Worm (Caenorhabditis elegans) whole organism, L4 larva: ENCODE results near the gene C18D11.10.
"Not testable (repeated sequence)": the region's sequence is repeated elsewhere in the genome, so short reads cannot be mapped to it uniquely, and the experiment has no call there.

Experiments
- D1046.2 ChIP-seq: fragments of 200-800 bp; sonication (Bioruptor generic); IDR thresholded peaks from 2 replicates; pipeline ENCODE4 v1.3.6; 2022; ENCODE audit warnings: missing genetic modification characterization, missing compliant biosample characterization
- F37D6.2 ChIP-seq: sonication (generic microtip); optimal IDR thresholded peaks from 2 replicates; lab custom pipeline; 2016; ENCODE audit warnings: mild to moderate bottlenecking, missing genetic modification characterization, missing compliant biosample characterization
- F44E2.7 ChIP-seq: fragments of 200-800 bp; sonication (Bioruptor generic); IDR thresholded peaks from 2 replicates; pipeline ENCODE4 v2.1.2; 2022; ENCODE audit warnings: missing genetic modification characterization, missing compliant biosample characterization
- T26A8.4 ChIP-seq: fragments of 200-800 bp; sonication (Bioruptor generic); IDR thresholded peaks from 2 replicates; pipeline ENCODE4 v1.3.6; 2022; ENCODE audit warnings: missing genetic modification characterization, missing compliant biosample characterization
- Y105C5A.15 ChIP-seq: fragments of 200-800 bp; sonication (Bioruptor generic); IDR thresholded peaks from 2 replicates; pipeline ENCODE4 v1.3.6; 2022; ENCODE audit warnings: missing genetic modification characterization, missing compliant biosample characterization
- Y48G9A.11 ChIP-seq: fragments of 200-800 bp; sonication (Bioruptor generic); IDR thresholded peaks from 2 replicates; pipeline ENCODE4 v1.3.6; 2022; ENCODE audit warnings: missing genetic modification reagents, missing genetic modification characterization, missing compliant biosample characterization
- Y75B8A.6 ChIP-seq: fragments of 200-800 bp; sonication (Bioruptor generic); IDR thresholded peaks from 2 replicates; pipeline ENCODE4 v1.3.6; 2022; ENCODE audit warnings: missing genetic modification reagents, missing genetic modification characterization, missing compliant biosample characterization
- ZK337.2 ChIP-seq: fragments of 200-800 bp; sonication (Bioruptor generic); IDR thresholded peaks from 2 replicates; pipeline ENCODE4 v1.3.6; 2022; ENCODE audit warnings: missing genetic modification reagents, missing genetic modification characterization, missing compliant biosample characterization
- aha-1 ChIP-seq: fragments of 150-350 bp; peaks from one replicate; lab custom pipeline; 2014; ENCODE audit warnings: missing biosample characterization, missing genetic modification characterization
- ceh-20 ChIP-seq: fragments of 200-800 bp; sonication (Bioruptor generic); IDR thresholded peaks from 2 replicates; pipeline ENCODE4 v1.3.6; 2022; ENCODE audit warnings: missing genetic modification reagents, missing genetic modification characterization, missing compliant biosample characterization
- ceh-44 ChIP-seq: fragments of 200-800 bp; sonication (Bioruptor generic); IDR thresholded peaks from 2 replicates; pipeline ENCODE4 v1.3.6; 2022; ENCODE audit warnings: missing genetic modification reagents, missing genetic modification characterization, missing compliant biosample characterization
- ctbp-1 ChIP-seq: fragments of 200-800 bp; sonication (Bioruptor generic); IDR thresholded peaks from 2 replicates; pipeline ENCODE4 v1.3.6; 2022; ENCODE audit warnings: missing genetic modification reagents, missing genetic modification characterization, missing compliant biosample characterization
- dmd-6 ChIP-seq: fragments of 200-800 bp; sonication (Bioruptor generic); IDR thresholded peaks from 2 replicates; pipeline ENCODE4 v1.3.6; 2022; ENCODE audit warnings: missing genetic modification reagents, missing genetic modification characterization, missing compliant biosample characterization
- dmd-8 ChIP-seq: fragments of 200-800 bp; sonication (Bioruptor generic); IDR thresholded peaks from 2 replicates; pipeline ENCODE4 v1.3.6; 2022; ENCODE audit warnings: missing genetic modification characterization, missing compliant biosample characterization
- dmd-9 ChIP-seq: fragments of 200-800 bp; sonication (Bioruptor generic); IDR thresholded peaks from 2 replicates; pipeline ENCODE4 v1.3.6; 2022; ENCODE audit warnings: missing genetic modification reagents, missing genetic modification characterization, missing compliant biosample characterization
- dpl-1 ChIP-seq: fragments of 150-350 bp; optimal IDR thresholded peaks from 2 replicates; lab custom pipeline; 2014; ENCODE audit warnings: missing biosample characterization, missing genetic modification reagents, missing genetic modification characterization
- duxl-1 ChIP-seq: sonication (generic microtip); optimal IDR thresholded peaks from 2 replicates; lab custom pipeline; 2016; ENCODE audit warnings: mild to moderate bottlenecking, missing genetic modification characterization, moderate library complexity, missing compliant biosample characterization; ENCODE audit not compliant: poor library complexity
- egl-43 ChIP-seq: fragments of 200-800 bp; sonication (Bioruptor generic); IDR thresholded peaks from 2 replicates; pipeline ENCODE4 v1.3.6; 2022; ENCODE audit warnings: missing genetic modification reagents, missing genetic modification characterization, missing compliant biosample characterization
- hif-1 ChIP-seq, 2 experiments: sonication (generic microtip); optimal IDR thresholded peaks; 2 replicates each; lab custom pipeline; 2016 to 2017; ENCODE audit warnings: missing compliant biosample characterization in 2 of 2, missing genetic modification characterization in 2 of 2, missing genetic modification reagents in 2 of 2, missing genotype in 2 of 2, mild to moderate bottlenecking in 1 of 2
- hlh-11 ChIP-seq: fragments of 200-800 bp; sonication (Bioruptor generic); optimal IDR thresholded peaks from 2 replicates; lab custom pipeline; 2018; ENCODE audit warnings: mild to moderate bottlenecking, missing genetic modification characterization, missing compliant biosample characterization
- hmg-1.1 ChIP-seq: fragments of 200-800 bp; sonication (Bioruptor generic); IDR thresholded peaks from 2 replicates; pipeline ENCODE4 v1.3.6; 2022; ENCODE audit warnings: missing genetic modification reagents, missing genetic modification characterization, missing compliant biosample characterization
- lim-7 ChIP-seq: fragments of 200-800 bp; sonication (Bioruptor generic); IDR thresholded peaks from 2 replicates; pipeline ENCODE4 v1.3.6; 2022; ENCODE audit warnings: missing genetic modification characterization, missing compliant biosample characterization
- lin-1 ChIP-seq: fragments of 200-800 bp; sonication (Bioruptor generic); IDR thresholded peaks from 2 replicates; pipeline ENCODE4 v1.3.6; 2022; ENCODE audit warnings: missing genetic modification reagents, missing genetic modification characterization, missing compliant biosample characterization
- lin-13 ChIP-seq: fragments of 150-350 bp; optimal IDR thresholded peaks from 2 replicates; lab custom pipeline; 2014; ENCODE audit warnings: missing biosample characterization, missing genetic modification reagents, missing genetic modification characterization
- lin-29 ChIP-seq: fragments of 200-800 bp; sonication (Bioruptor generic); IDR thresholded peaks from 2 replicates; pipeline ENCODE4 v1.3.6; 2022; ENCODE audit warnings: missing genetic modification reagents, missing genetic modification characterization, missing compliant biosample characterization
- lir-3 ChIP-seq: sonication (generic microtip); optimal IDR thresholded peaks from 2 replicates; lab custom pipeline; 2016; ENCODE audit warnings: mild to moderate bottlenecking, missing genetic modification characterization, missing compliant biosample characterization
- madf-5 ChIP-seq, 2 experiments: fragments of 200-800 bp; sonication (Bioruptor generic); IDR thresholded peaks; 2 replicates each; pipeline ENCODE4 v1.3.6; 2022; ENCODE audit warnings: missing compliant biosample characterization in 2 of 2, missing genetic modification characterization in 2 of 2
- madf-9 ChIP-seq: fragments of 200-800 bp; sonication (Bioruptor generic); conservative IDR thresholded peaks from 2 replicates; pipeline ENCODE4 v1.3.6; 2022; ENCODE audit warnings: missing genetic modification reagents, missing genetic modification characterization, missing compliant biosample characterization
- mep-1 ChIP-seq: fragments of 150-350 bp; sonication (generic microtip); optimal IDR thresholded peaks from 3 replicates; lab custom pipeline; 2014; ENCODE audit warnings: missing biosample characterization, missing genetic modification characterization
- mes-2 ChIP-seq: sonication (generic microtip); optimal IDR thresholded peaks from 2 replicates; lab custom pipeline; 2016; ENCODE audit warnings: missing genotype, mild to moderate bottlenecking, missing genetic modification characterization, missing compliant biosample characterization; ENCODE audit not compliant: poor library complexity, severe bottlenecking
- nhr-102 ChIP-seq: sonication (generic microtip); optimal IDR thresholded peaks from 2 replicates; lab custom pipeline; 2016; ENCODE audit warnings: mild to moderate bottlenecking, missing genetic modification characterization, moderate library complexity, missing compliant biosample characterization
- nhr-111 ChIP-seq: fragments of 200-800 bp; sonication (Bioruptor generic); optimal IDR thresholded peaks from 2 replicates; lab custom pipeline; 2018; ENCODE audit warnings: mild to moderate bottlenecking, missing genetic modification characterization, missing compliant biosample characterization
- nhr-42 ChIP-seq: fragments of 200-800 bp; sonication (Bioruptor generic); IDR thresholded peaks from 2 replicates; pipeline ENCODE4 v1.3.6; 2022; ENCODE audit warnings: missing genetic modification characterization, missing compliant biosample characterization
- nhr-48 ChIP-seq: sonication (generic microtip); optimal IDR thresholded peaks from 2 replicates; lab custom pipeline; 2016; ENCODE audit warnings: mild to moderate bottlenecking, missing genetic modification characterization, missing compliant biosample characterization
- nhr-77 ChIP-seq: fragments of 150-350 bp; optimal IDR thresholded peaks from 2 replicates; lab custom pipeline; 2014; ENCODE audit warnings: missing biosample characterization, missing genetic modification characterization
- pha-4 ChIP-seq, 2 experiments: fragments of 150-350 bp in 1 of 2; fragments of 200-800 bp in 1 of 2; sonication (Bioruptor generic) in 1 of 2; IDR thresholded peaks in 1 of 2; optimal IDR thresholded peaks in 1 of 2; 2 replicates each; pipeline versions ENCODE4 v1.3.6 to Lab custom; 2014 to 2022; ENCODE audit warnings: missing genetic modification characterization in 2 of 2, missing genetic modification reagents in 2 of 2, missing biosample characterization in 1 of 2, missing compliant biosample characterization in 1 of 2
- php-3 ChIP-seq: fragments of 200-800 bp; sonication (Bioruptor generic); IDR thresholded peaks from 2 replicates; pipeline ENCODE4 v1.3.6; 2022; ENCODE audit warnings: missing genetic modification reagents, missing genetic modification characterization, missing compliant biosample characterization
- saeg-2 ChIP-seq: fragments of 200-800 bp; sonication (Bioruptor generic); IDR thresholded peaks from 2 replicates; pipeline ENCODE4 v1.3.6; 2022; ENCODE audit warnings: missing genetic modification reagents, missing genetic modification characterization, missing compliant biosample characterization
- set-16 ChIP-seq: fragments of 200-800 bp; sonication (Bioruptor generic); IDR thresholded peaks from 2 replicates; pipeline ENCODE4 v1.3.6; 2022; ENCODE audit warnings: missing genetic modification reagents, missing genetic modification characterization, missing compliant biosample characterization
- spr-1 ChIP-seq: sonication (generic microtip); optimal IDR thresholded peaks from 2 replicates; lab custom pipeline; 2016; ENCODE audit warnings: mild to moderate bottlenecking, missing genetic modification characterization, missing compliant biosample characterization
- spr-3 ChIP-seq: fragments of 200-800 bp; sonication (Bioruptor generic); optimal IDR thresholded peaks from 2 replicates; lab custom pipeline; 2018; ENCODE audit warnings: mild to moderate bottlenecking, missing genetic modification characterization, missing compliant biosample characterization
- tra-1 ChIP-seq: fragments of 200-800 bp; sonication (Bioruptor generic); IDR thresholded peaks from 2 replicates; pipeline ENCODE4 v1.3.6; 2022; ENCODE audit warnings: missing genetic modification reagents, missing genetic modification characterization, missing compliant biosample characterization
- vab-7 ChIP-seq: fragments of 200-800 bp; sonication (Bioruptor generic); IDR thresholded peaks from 2 replicates; pipeline ENCODE4 v1.3.6; 2022; ENCODE audit warnings: missing genetic modification reagents, missing genetic modification characterization, missing compliant biosample characterization
- zfp-2 ChIP-seq: sonication (generic microtip); optimal IDR thresholded peaks from 2 replicates; lab custom pipeline; 2016; ENCODE audit warnings: mild to moderate bottlenecking, missing genetic modification characterization, missing compliant biosample characterization
- zfp-3 ChIP-seq: fragments of 200-800 bp; sonication (Bioruptor generic); conservative IDR thresholded peaks from 2 replicates; pipeline ENCODE4 v1.3.6; 2022; ENCODE audit warnings: missing genetic modification reagents, missing genetic modification characterization, missing compliant biosample characterization
- zip-11 ChIP-seq: fragments of 200-800 bp; sonication (Bioruptor generic); IDR thresholded peaks from 2 replicates; pipeline ENCODE4 v1.3.6; 2022; ENCODE audit warnings: missing genetic modification characterization, missing compliant biosample characterization

Gene C18D11.10

DNA sequence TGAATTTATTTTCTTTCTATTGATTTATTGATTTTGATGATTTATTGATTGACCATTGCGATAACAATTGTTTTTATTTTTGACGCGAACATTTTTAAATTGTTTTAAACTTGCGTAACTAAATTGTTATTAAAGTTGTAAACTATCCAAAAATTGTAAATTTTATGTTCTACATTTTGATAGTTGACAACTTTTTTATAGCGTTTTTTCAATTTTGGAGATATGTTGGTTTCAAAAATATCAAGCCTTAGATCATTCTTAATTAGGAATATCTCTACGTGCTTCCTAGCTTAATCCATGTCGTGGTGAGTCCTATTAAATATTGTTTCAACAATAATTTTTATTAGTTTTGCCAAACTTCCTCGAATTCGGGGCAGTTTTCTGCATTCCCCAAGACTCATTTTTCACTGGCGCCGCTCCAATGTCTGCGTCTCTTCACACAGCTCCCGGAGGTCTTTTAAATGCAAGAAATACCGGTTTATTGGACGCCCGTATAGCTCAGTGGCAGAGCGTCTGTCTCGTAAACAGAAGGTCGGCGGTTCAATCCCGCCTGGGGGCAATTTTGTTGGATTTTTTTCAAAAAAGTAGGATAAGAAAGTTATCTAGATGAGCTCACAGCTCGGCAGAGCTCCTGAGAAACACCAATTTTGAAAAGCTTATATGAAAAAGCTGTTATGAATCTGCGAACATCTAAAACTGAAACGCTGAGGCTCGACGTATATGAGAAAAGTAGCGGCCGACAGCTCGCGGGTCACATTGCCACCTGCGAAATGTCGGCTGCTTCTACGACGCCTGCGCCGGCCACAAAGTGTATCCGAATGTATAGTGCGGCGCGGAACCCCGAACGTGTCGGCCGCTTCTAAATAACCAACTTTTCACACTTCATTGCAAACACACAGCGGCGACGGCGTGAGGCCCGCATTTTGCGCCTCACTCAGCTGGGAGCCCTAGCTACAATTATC is 14.9 kb upstream of the C18D11.10 start, which contains the start of gene C24H11.2:
Gene C24H11.2, minus strand, starts transcription at position 51 of the 962 bp plus-strand sequence.
- peak; percentile 79 for TF ChIP-seq ZK337.2 (GFP tag; lab: Robert Waterston, UW)
- TF ChIP-seq zfp-2 (tag; lab: Kevin White, UChicago): peak; percentile 45
- TF ChIP-seq set-16: peak; percentile 53
- peak; percentile 54 for TF ChIP-seq spr-1 (tag; lab: Kevin White, UChicago)
- peak; percentile 73 for TF ChIP-seq Y105C5A.15
- peak; percentile 59 for TF ChIP-seq nhr-102 (tag; lab: Kevin White, UChicago)
- peak; percentile 17 for TF ChIP-seq nhr-48 (tag; lab: Kevin White, UChicago)
- peak; percentile 34 for TF ChIP-seq lir-3
- TF ChIP-seq dmd-8: peak; percentile 94
- peak in 1 of 2 experiments; percentile 87; a peak in 1 of 4 replicates for TF ChIP-seq madf-5 (GFP tag; IDR thresholded peaks at IDR 0.05; lab: Robert Waterston, UW)
- peak; percentile 84 for TF ChIP-seq lin-1 (GFP tag; lab: Robert Waterston, UW)
- peak; percentile 73 for TF ChIP-seq nhr-42 (GFP tag; lab: Robert Waterston, UW)
- peak; percentile 61 for TF ChIP-seq aha-1
- 0 out of 2 replicates have a peak, but pooled peaks have one; percentile 46 for TF ChIP-seq F44E2.7 (GFP tag; lab: Robert Waterston, UW)
- peak; percentile 61 for TF ChIP-seq F37D6.2 (tag; lab: Kevin White, UChicago)
- peak; percentile 54 for TF ChIP-seq mep-1 (tag; lab: Kevin White, UChicago)
- TF ChIP-seq ceh-20 (GFP tag; lab: Robert Waterston, UW): peak; percentile 62; the same call in 1 of the 2 replicates
- peak; percentile 60 for TF ChIP-seq dmd-9 (GFP tag; lab: Robert Waterston, UW)
- peak; percentile 90 for TF ChIP-seq D1046.2 (GFP tag; lab: Robert Waterston, UW)
- TF ChIP-seq nhr-111 (GFP tag; lab: Kevin White, UChicago): peak; percentile 69
- TF ChIP-seq dpl-1 (GFP tag; lab: Kevin White, UChicago): peak; percentile 23
- TF ChIP-seq spr-3 (GFP tag; lab: Kevin White, UChicago): peak; percentile 56
- peak; percentile 45 for TF ChIP-seq hlh-11 (tag; lab: Kevin White, UChicago)
- peak; percentile 74 for TF ChIP-seq php-3
- TF ChIP-seq saeg-2: peak; percentile 76; the same call in 1 of the 2 replicates
- TF ChIP-seq tra-1 (GFP tag; lab: Robert Waterston, UW): peak; percentile 91
- TF ChIP-seq pha-4 (GFP tag; IDR thresholded peaks at IDR 0.05; lab: Robert Waterston, UW): peak; percentile 91
- not testable (repeated sequence) for TF ChIP-seq pha-4 (tag; optimal IDR thresholded peaks at IDR 0.05; lab: Kevin White, UChicago)
- TF ChIP-seq madf-9 (GFP tag; lab: Robert Waterston, UW): peak; percentile 88
- peak; percentile 65; the same call in 1 of the 2 replicates for TF ChIP-seq ceh-44 (GFP tag; lab: Robert Waterston, UW)
- peak; percentile 75 for TF ChIP-seq Y75B8A.6 (GFP tag; lab: Robert Waterston, UW)
- peak in 1 of 2 experiments; percentile 34 for TF ChIP-seq hif-1 (tag; optimal IDR thresholded peaks at IDR 0.05; lab: Kevin White, UChicago)
- peak; percentile 92 for TF ChIP-seq lim-7 (GFP tag; lab: Robert Waterston, UW)
- TF ChIP-seq ctbp-1 (GFP tag; lab: Robert Waterston, UW): peak; percentile 80
- peak; percentile 18 for TF ChIP-seq nhr-77
- TF ChIP-seq T26A8.4 (GFP tag; lab: Robert Waterston, UW): peak; percentile 87
- TF ChIP-seq lin-13 (GFP tag; lab: Kevin White, UChicago): peak; percentile 37
- peak; percentile 65 for TF ChIP-seq dmd-6 (GFP tag; lab: Robert Waterston, UW)
- TF ChIP-seq egl-43: peak; percentile 95
- peak; percentile 60; the same call in 1 of the 2 replicates for TF ChIP-seq zfp-3 (GFP tag; lab: Robert Waterston, UW)
- TF ChIP-seq vab-7: peak; percentile 77
- peak; percentile 76 for TF ChIP-seq mes-2
- TF ChIP-seq hmg-1.1 (GFP tag; lab: Robert Waterston, UW): peak; percentile 85
- TF ChIP-seq Y48G9A.11 (GFP tag; lab: Robert Waterston, UW): peak; percentile 47; the same call in 1 of the 2 replicates
- peak; percentile 86 for TF ChIP-seq duxl-1 (tag; lab: Kevin White, UChicago)
- peak; percentile 65 for TF ChIP-seq lin-29 (GFP tag; lab: Robert Waterston, UW)
- TF ChIP-seq zip-11: peak; percentile 50; the same call in 1 of the 2 replicates
